Worm (Caenorhabditis elegans): ENCODE data around the gene R10D12.8.

The R10D12.8 gene

ce11 chrV:13936850-13937249, 16.2 kb downstream of the R10D12.8 start, which contains the start of gene srw-145:
srw-145 (plus strand) TSS chrV:13937150.
- no peak for TF ChIP-seq unc-42 (tag; optimal IDR thresholded peaks at IDR 0.05)
- TF ChIP-seq ceh-24 (tag; optimal IDR thresholded peaks at IDR 0.05) = no peak
- no peak for TF ChIP-seq gmeb-2 (tag; optimal IDR thresholded peaks at IDR 0.05)

DNA sequence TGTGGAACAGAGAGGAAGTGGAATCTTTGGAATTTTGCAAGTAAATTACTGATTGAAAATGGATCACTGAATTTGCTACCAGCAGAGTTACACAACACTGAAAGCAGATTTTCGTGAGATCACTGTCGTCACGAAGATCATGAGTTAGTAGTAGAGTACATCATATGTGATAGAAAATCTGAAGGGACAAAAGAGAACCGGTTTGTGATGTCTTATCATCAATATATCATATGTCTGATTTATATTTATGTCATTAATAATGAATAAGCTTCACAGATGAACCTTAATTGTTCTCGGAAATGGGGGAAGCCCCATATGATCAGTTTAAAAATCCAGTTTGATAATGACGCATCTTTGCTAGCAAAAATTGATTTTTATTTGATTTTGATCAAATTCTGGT, 17.0 kb downstream of the R10D12.8 start:
- TF ChIP-seq sox-2 (GFP tag; IDR thresholded peaks at IDR 0.05) (no peak), eyg-1 (tag; optimal IDR thresholded peaks at IDR 0.05) (no peak), Y22D7AL.16 (tag; optimal IDR thresholded peaks at IDR 0.05) (no peak), ceh-6 (GFP tag; optimal IDR thresholded peaks at IDR 0.05) (no peak), unc-42 (tag; optimal IDR thresholded peaks at IDR 0.05) (no peak), ceh-45 (GFP tag; IDR thresholded peaks at IDR 0.05) (no peak), F13H6.1 (tag; optimal IDR thresholded peaks at IDR 0.05) (no peak), K02D7.2 (tag; optimal IDR thresholded peaks at IDR 0.05) (no peak), npax-4 (tag; optimal IDR thresholded peaks at IDR 0.05) (no peak), ceh-14 (tag; optimal IDR thresholded peaks at IDR 0.05) (no peak), pqm-1 (tag; optimal IDR thresholded peaks at IDR 0.05) (no peak), madf-2 (tag; optimal IDR thresholded peaks at IDR 0.05) (no peak), lim-6 (tag; optimal IDR thresholded peaks at IDR 0.05) (no peak)

- TF ChIP-seq Y22D7AL.16 (tag; optimal IDR thresholded peaks at IDR 0.05) = no peak
- TF ChIP-seq gmeb-2 (tag; optimal IDR thresholded peaks at IDR 0.05) = no peak
- TF ChIP-seq ztf-16 (tag; optimal IDR thresholded peaks at IDR 0.05) = no peak
- no peak for TF ChIP-seq ahr-1 (tag; optimal IDR thresholded peaks at IDR 0.05)
These were observed 17.7 kb downstream of the R10D12.8 start for ce11 chrV:13935423-13935822.

DNA sequence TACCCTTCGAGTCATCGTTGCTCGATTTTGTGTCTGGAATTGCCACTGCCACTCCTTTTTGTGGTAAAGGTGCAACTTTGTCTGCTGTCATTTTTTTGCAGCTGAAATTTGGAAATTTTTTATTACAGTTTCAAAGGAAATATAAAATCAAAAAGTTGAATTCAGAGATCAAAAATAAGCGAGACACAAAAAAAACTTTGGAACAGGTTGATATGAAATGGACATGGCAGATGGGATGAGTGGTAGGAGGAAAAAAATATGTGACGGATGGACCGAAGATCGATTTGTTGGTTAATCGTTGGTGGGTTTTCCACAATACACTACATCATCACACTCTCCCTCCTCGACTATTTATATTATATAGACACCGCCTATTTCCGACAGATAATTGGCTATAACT, 18.5 kb downstream of the R10D12.8 start, which contains the start of gene R10D12.1:
Gene R10D12.1 (minus strand): TSS at position 101 of the 400 bp plus-strand sequence.
- TF ChIP-seq gmeb-2 (tag; optimal IDR thresholded peaks at IDR 0.05) (no peak), hlh-15 (tag; optimal IDR thresholded peaks at IDR 0.05) (no peak), madf-2 (tag; optimal IDR thresholded peaks at IDR 0.05) (no peak), pat-9 (tag; optimal IDR thresholded peaks at IDR 0.05) (no peak), unc-42 (tag; optimal IDR thresholded peaks at IDR 0.05) (no peak), fax-1 (tag; optimal IDR thresholded peaks at IDR 0.05) (no peak), lim-6 (tag; optimal IDR thresholded peaks at IDR 0.05) (no peak), sdc-2 (tag; optimal IDR thresholded peaks at IDR 0.05) (no peak), che-1 (tag; optimal IDR thresholded peaks at IDR 0.05) (no peak), ceh-19 (GFP tag; optimal IDR thresholded peaks at IDR 0.05) (no peak), hlh-30 (tag; optimal IDR thresholded peaks at IDR 0.05; ENCODE audit: insufficient read depth) (no peak), zip-5 (tag; optimal IDR thresholded peaks at IDR 0.05) (no peak), ceh-2 (tag; optimal IDR thresholded peaks at IDR 0.05) (no peak), fkh-10 (GFP tag; optimal IDR thresholded peaks at IDR 0.05) (no peak), pha-4 (tag; optimal IDR thresholded peaks at IDR 0.05) (no peak), ama-1 (optimal IDR thresholded peaks at IDR 0.05) (no peak), pros-1 (tag; optimal IDR thresholded peaks at IDR 0.05) (no peak), ceh-34 (tag; optimal IDR thresholded peaks at IDR 0.05) (no peak), T23F11.4 (GFP tag; optimal IDR thresholded peaks at IDR 0.05) (no peak), rnt-1 (tag; optimal IDR thresholded peaks at IDR 0.05) (no peak)

ce11 chrV:13931952-13932351, 21.1 kb downstream of the R10D12.8 start:
- TF ChIP-seq elt-4 (tag; optimal IDR thresholded peaks at IDR 0.05) (no peak), ttx-3 (tag; optimal IDR thresholded peaks at IDR 0.05) (no peak), npax-4 (tag; optimal IDR thresholded peaks at IDR 0.05) (no peak), nfya-1 (tag; optimal IDR thresholded peaks at IDR 0.05) (no peak), rnt-1 (tag; optimal IDR thresholded peaks at IDR 0.05) (no peak), C38D4.7 (GFP tag; optimal IDR thresholded peaks at IDR 0.05) (no peak), ceh-45 (GFP tag; IDR thresholded peaks at IDR 0.05) (no peak), madf-2 (tag; optimal IDR thresholded peaks at IDR 0.05) (no peak), fkh-6 (tag; optimal IDR thresholded peaks at IDR 0.05) (no peak), ceh-34 (tag; optimal IDR thresholded peaks at IDR 0.05) (no peak)
